Fruit fly (Drosophila melanogaster): ENCODE data around the gene Eig71Ea.

- TF ChIP-seq EcR (GFP tag; optimal IDR thresholded peaks at IDR 0.05) = no peak
- no peak for TF ChIP-seq CG4496 (GFP tag; IDR thresholded peaks at IDR 0.05)
- TF ChIP-seq CG8159 (tag; optimal IDR thresholded peaks at IDR 0.05) = no peak
- TF ChIP-seq Ets98B (GFP tag; IDR thresholded peaks at IDR 0.05) = no peak
- TF ChIP-seq CG17806 (tag; optimal IDR thresholded peaks at IDR 0.05) = no peak
- no peak for TF ChIP-seq fd96Ca (GFP tag; IDR thresholded peaks at IDR 0.05)
- TF ChIP-seq CG15710 (tag; optimal IDR thresholded peaks at IDR 0.05) = no peak
These were observed 20.5 kb upstream of the Eig71Ea start for dm6 chr3L:15669939-15670338.

All from whole organism, pupa.